Worm (Caenorhabditis elegans): ENCODE data around the gene lron-14.

ce11 chrIV:9566505-9566904 is at the start of gene lron-14:
- TF ChIP-seq tbx-11 (GFP tag; IDR thresholded peaks at IDR 0.05) (no peak), ama-1 (optimal IDR thresholded peaks at IDR 0.05) (no peak), hnd-1 (tag; optimal IDR thresholded peaks at IDR 0.05) (no peak), ets-7 (tag; optimal IDR thresholded peaks at IDR 0.05) (no peak), F13C5.2 (tag; optimal IDR thresholded peaks at IDR 0.05) (no peak), flt-1 (GFP tag; IDR thresholded peaks at IDR 0.05) (no peak), pes-1 (GFP tag; IDR thresholded peaks at IDR 0.05) (no peak), B0310.2 (tag; optimal IDR thresholded peaks at IDR 0.05) (no peak), tra-4 (tag; optimal IDR thresholded peaks at IDR 0.05) (no peak), ceh-36 (tag; optimal IDR thresholded peaks at IDR 0.05) (no peak), scrt-1 (GFP tag; IDR thresholded peaks at IDR 0.05) (no peak)

Data from whole organism, early embryonic.